Fruit fly (Drosophila melanogaster): ENCODE measurements around the gene CG34448.

Gene CG34448

dm6 chr2L:2436258-2436657 is 18.5 kb upstream of the CG34448 start (continued):
- TF ChIP-seq dac (GFP tag; optimal IDR thresholded peaks at IDR 0.05) (no peak), Blimp-1 (GFP tag; optimal IDR thresholded peaks at IDR 0.05) (no peak), Hr39 (GFP tag; optimal IDR thresholded peaks at IDR 0.05) (no peak), dsx (GFP tag; optimal IDR thresholded peaks at IDR 0.05; ENCODE audit: poor library complexity, severe bottlenecking) (peak; percentile 34), CG10631 (GFP tag; optimal IDR thresholded peaks at IDR 0.05) (no peak), CG3919 (GFP tag; optimal IDR thresholded peaks at IDR 0.05) (peak; percentile 44)

dm6 chr2L:2434222-2434621 is 16.5 kb upstream of the CG34448 start:
- peak; percentile 26; the same call in 1 of the 3 replicates for TF ChIP-seq CG8119 (GFP tag; IDR thresholded peaks at IDR 0.05)
- TF ChIP-seq CG8632 (GFP tag; optimal IDR thresholded peaks at IDR 0.05): no peak
- TF ChIP-seq Lpt (GFP tag; optimal IDR thresholded peaks at IDR 0.05): no peak
- TF ChIP-seq CG6854 (GFP tag; optimal IDR thresholded peaks at IDR 0.05): no peak
- no peak for TF ChIP-seq fd85E (GFP tag; optimal IDR thresholded peaks at IDR 0.05)
- peak; percentile 46; the same call in 1 of the 3 replicates for TF ChIP-seq eg (GFP tag; IDR thresholded peaks at IDR 0.05)
- no peak for TF ChIP-seq Smox (GFP tag; optimal IDR thresholded peaks at IDR 0.05)
- peak; percentile 53; the same call in 2 of the 3 replicates for TF ChIP-seq CG6163 (GFP tag; IDR thresholded peaks at IDR 0.05)
- TF ChIP-seq cyc (GFP tag; optimal IDR thresholded peaks at IDR 0.05): no peak
- TF ChIP-seq CG7368 (GFP tag; optimal IDR thresholded peaks at IDR 0.05): no peak
- TF ChIP-seq OdsH (GFP tag; optimal IDR thresholded peaks at IDR 0.05): peak; percentile 12
- TF ChIP-seq achi (GFP tag; optimal IDR thresholded peaks at IDR 0.05): peak; percentile 3
- peak; percentile 60 for TF ChIP-seq Eip78C (GFP tag)
- TF ChIP-seq CG31627 (GFP tag; optimal IDR thresholded peaks at IDR 0.05): peak; percentile 2
- TF ChIP-seq CG11902 (GFP tag; optimal IDR thresholded peaks at IDR 0.05): no peak
- TF ChIP-seq dsx (GFP tag; optimal IDR thresholded peaks at IDR 0.05; ENCODE audit: poor library complexity, severe bottlenecking): no peak
- no peak for TF ChIP-seq CG8319 (GFP tag; optimal IDR thresholded peaks at IDR 0.05)
- peak; percentile 11 for TF ChIP-seq CG3919 (GFP tag; optimal IDR thresholded peaks at IDR 0.05)
- TF ChIP-seq topi (GFP tag; optimal IDR thresholded peaks at IDR 0.05): no peak
- TF ChIP-seq CG6276 (GFP tag; optimal IDR thresholded peaks at IDR 0.05): no peak
- no peak for TF ChIP-seq dac (GFP tag; optimal IDR thresholded peaks at IDR 0.05)
- no peak for TF ChIP-seq CG4318 (GFP tag; optimal IDR thresholded peaks at IDR 0.05)
- TF ChIP-seq CG34406 (GFP tag; optimal IDR thresholded peaks at IDR 0.05): no peak
- no peak for TF ChIP-seq esn (GFP tag; optimal IDR thresholded peaks at IDR 0.05)
- TF ChIP-seq Sox102F (GFP tag; optimal IDR thresholded peaks at IDR 0.05): no peak
- TF ChIP-seq net (GFP tag; optimal IDR thresholded peaks at IDR 0.05): no peak
- TF ChIP-seq CG10631 (GFP tag; optimal IDR thresholded peaks at IDR 0.05): no peak
- no peak for TF ChIP-seq acj6 (GFP tag; optimal IDR thresholded peaks at IDR 0.05)
- TF ChIP-seq Hr4 (GFP tag; optimal IDR thresholded peaks at IDR 0.05): peak; percentile 51
- no peak for TF ChIP-seq Gug (GFP tag; IDR thresholded peaks at IDR 0.05)
- peak; percentile 4 for TF ChIP-seq pdm3 (GFP tag; optimal IDR thresholded peaks at IDR 0.05)
- TF ChIP-seq CG1621 (tag; optimal IDR thresholded peaks at IDR 0.05): no peak
- TF ChIP-seq CG15336 (GFP tag; IDR thresholded peaks at IDR 0.05): peak; percentile 36; the same call in 1 of the 2 replicates
- no peak for TF ChIP-seq Sox15 (GFP tag; optimal IDR thresholded peaks at IDR 0.05)
- no peak for TF ChIP-seq salr (GFP tag; optimal IDR thresholded peaks at IDR 0.05)
- TF ChIP-seq Hr39 (GFP tag; optimal IDR thresholded peaks at IDR 0.05): no peak
- no peak for TF ChIP-seq CG6808 (GFP tag; optimal IDR thresholded peaks at IDR 0.05)
- TF ChIP-seq CG10669 (GFP tag; optimal IDR thresholded peaks at IDR 0.05): peak; percentile 22
- peak; percentile 62 for TF ChIP-seq CG32006 (GFP tag; optimal IDR thresholded peaks at IDR 0.05)
- TF ChIP-seq Blimp-1 (GFP tag; optimal IDR thresholded peaks at IDR 0.05): no peak
- no peak for TF ChIP-seq spab (GFP tag; optimal IDR thresholded peaks at IDR 0.05)
